Worm (Caenorhabditis elegans): ENCODE results near the gene mel-32.

Gene mel-32

ce11 chrIII:6488916-6489315, 46.1 kb upstream of the mel-32 start (continued):
- TF ChIP-seq mdl-1 (tag; optimal IDR thresholded peaks at IDR 0.05), result no peak
- no peak for TF ChIP-seq lin-39 (tag; optimal IDR thresholded peaks at IDR 0.05)
- no peak for TF ChIP-seq alr-1 (tag; optimal IDR thresholded peaks at IDR 0.05)
- TF ChIP-seq nhr-10 (tag; optimal IDR thresholded peaks at IDR 0.05), result no peak
- TF ChIP-seq lin-13 (GFP tag; optimal IDR thresholded peaks at IDR 0.05), result no peak
- no peak for TF ChIP-seq zag-1 (tag; optimal IDR thresholded peaks at IDR 0.05)
- peak; percentile 78 for TF ChIP-seq unc-55 (GFP tag; optimal IDR thresholded peaks at IDR 0.05)
- no peak for TF ChIP-seq mab-5 (tag; optimal IDR thresholded peaks at IDR 0.05)
- TF ChIP-seq crh-2 (tag; optimal IDR thresholded peaks at IDR 0.05), result peak; percentile 25
- TF ChIP-seq ceh-16 (tag; optimal IDR thresholded peaks at IDR 0.05), result no peak
- TF ChIP-seq ceh-82 (tag; optimal IDR thresholded peaks at IDR 0.05), result no peak
- TF ChIP-seq ztf-11 (tag; optimal IDR thresholded peaks at IDR 0.05), result no peak
- TF ChIP-seq nhr-6 (tag; optimal IDR thresholded peaks at IDR 0.05), result no peak
- TF ChIP-seq gmeb-1 (tag; optimal IDR thresholded peaks at IDR 0.05), result no peak
- TF ChIP-seq elt-3 (tag; optimal IDR thresholded peaks at IDR 0.05), result no peak
- TF ChIP-seq aly-2 (tag; optimal IDR thresholded peaks at IDR 0.05), result no peak

DNA sequence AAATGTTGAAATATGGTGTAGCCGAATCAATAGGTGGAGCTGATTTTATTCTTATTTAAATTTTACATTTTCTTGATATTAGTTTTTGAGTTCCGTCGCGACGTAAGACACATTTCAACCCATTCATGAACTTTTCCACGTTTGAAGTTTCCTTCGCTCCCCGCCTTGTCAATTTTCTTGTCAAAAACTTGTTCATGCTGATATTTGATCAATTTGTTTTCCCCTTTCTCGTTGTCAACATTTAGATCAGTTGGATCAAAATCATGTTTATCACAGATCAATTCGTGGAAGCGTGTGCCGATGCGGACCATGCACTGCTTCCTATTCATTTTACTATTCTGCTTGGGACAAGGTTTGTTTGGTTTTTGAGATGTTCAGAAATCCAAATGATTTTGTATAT, 40.1 kb upstream of the mel-32 start, which contains the start of gene chtb-2:
Gene chtb-2 (plus strand): TSS at position 301 of the 400 bp plus-strand sequence.
- TF ChIP-seq peb-1 (tag; optimal IDR thresholded peaks at IDR 0.05) (no peak), ama-1 (optimal IDR thresholded peaks at IDR 0.05) (no peak), gmeb-1 (tag; optimal IDR thresholded peaks at IDR 0.05) (no peak), lin-39 (tag; optimal IDR thresholded peaks at IDR 0.05) (no peak), skn-1 (tag; optimal IDR thresholded peaks at IDR 0.05) (no peak), nhr-25 (tag; optimal IDR thresholded peaks at IDR 0.05) (no peak), nhr-21 (tag; optimal IDR thresholded peaks at IDR 0.05) (no peak), mab-5 (tag; optimal IDR thresholded peaks at IDR 0.05) (no peak), ceh-16 (tag; optimal IDR thresholded peaks at IDR 0.05) (no peak), elt-1 (tag; optimal IDR thresholded peaks at IDR 0.05) (no peak)

- no peak for TF ChIP-seq ama-1 (optimal IDR thresholded peaks at IDR 0.05)
- TF ChIP-seq nhr-10 (tag; optimal IDR thresholded peaks at IDR 0.05), result no peak
- TF ChIP-seq ceh-82 (tag; optimal IDR thresholded peaks at IDR 0.05), result no peak
- TF ChIP-seq sma-9 (GFP tag; optimal IDR thresholded peaks at IDR 0.05), result no peak
- no peak for TF ChIP-seq sma-9 (tag; optimal IDR thresholded peaks at IDR 0.05)
- no peak for TF ChIP-seq nhr-6 (tag; optimal IDR thresholded peaks at IDR 0.05)
- TF ChIP-seq nhr-25 (tag; optimal IDR thresholded peaks at IDR 0.05), result no peak
- no peak for TF ChIP-seq gmeb-1 (tag; optimal IDR thresholded peaks at IDR 0.05)
- TF ChIP-seq F13H6.1 (tag; optimal IDR thresholded peaks at IDR 0.05), result no peak
- TF ChIP-seq nhr-237 (tag; optimal IDR thresholded peaks at IDR 0.05), result no peak
- no peak for TF ChIP-seq nhr-11 (tag; optimal IDR thresholded peaks at IDR 0.05)
- no peak for TF ChIP-seq unc-39 (tag; optimal IDR thresholded peaks at IDR 0.05)
- no peak for TF ChIP-seq blmp-1 (tag; optimal IDR thresholded peaks at IDR 0.05; ENCODE audit: insufficient read depth)
- TF ChIP-seq dmd-4 (tag; optimal IDR thresholded peaks at IDR 0.05), result no peak
Measured at ce11 chrIII:6479439-6479838, 36.6 kb upstream of the mel-32 start.

- TF ChIP-seq nhr-77 (tag; optimal IDR thresholded peaks at IDR 0.05) (no peak), unc-62 (GFP tag; optimal IDR thresholded peaks at IDR 0.05) (no peak), ceh-82 (tag; optimal IDR thresholded peaks at IDR 0.05) (no peak), skn-1 (tag; optimal IDR thresholded peaks at IDR 0.05) (no peak), alr-1 (tag; optimal IDR thresholded peaks at IDR 0.05) (no peak), snpc-4 (tag; optimal IDR thresholded peaks at IDR 0.05) (no peak), nhr-6 (tag; optimal IDR thresholded peaks at IDR 0.05) (no peak), elt-1 (tag; optimal IDR thresholded peaks at IDR 0.05) (no peak), nhr-11 (tag; optimal IDR thresholded peaks at IDR 0.05) (no peak), lin-39 (tag; optimal IDR thresholded peaks at IDR 0.05) (no peak), egl-27 (tag; optimal IDR thresholded peaks at IDR 0.05) (no peak), mdl-1 (tag; optimal IDR thresholded peaks at IDR 0.05) (no peak), ztf-4 (tag; optimal IDR thresholded peaks at IDR 0.05) (no peak), crh-2 (tag; optimal IDR thresholded peaks at IDR 0.05) (no peak), lin-13 (GFP tag; optimal IDR thresholded peaks at IDR 0.05) (no peak)
Measured at ce11 chrIII:6478256-6479004, 35.6 kb upstream of the mel-32 start, which contains the start of gene zip-8. TSS of gene zip-8 (plus strand) at chrIII:6478955.

All from whole organism, L2 larva.